Fruit fly (Drosophila melanogaster): ENCODE data around the gene CG11600.

CG11600 gene

dm6 chr3R:12681275-12681674 lies 44.9 kb downstream of the CG11600 start, which contains the start of gene Cyp313a4:
Gene Cyp313a4 (minus strand): TSS chr3R:12681375.
- TF ChIP-seq kay (GFP tag; ENCODE audit: borderline replicate concordance) (no peak), CG7045 (GFP tag; optimal IDR thresholded peaks at IDR 0.05) (no peak)

dm6 chr3R:12685290-12685689 lies 49.0 kb downstream of the CG11600 start:
- no peak for TF ChIP-seq kay (GFP tag; ENCODE audit: borderline replicate concordance)
- TF ChIP-seq CG14711 (tag; optimal IDR thresholded peaks at IDR 0.05) = peak; percentile 15
- no peak for TF ChIP-seq tj (GFP tag; optimal IDR thresholded peaks at IDR 0.05)
- no peak for TF ChIP-seq Hr96 (GFP tag; optimal IDR thresholded peaks at IDR 0.05)
- TF ChIP-seq Crg-1 (GFP tag; optimal IDR thresholded peaks at IDR 0.05) = no peak
- TF ChIP-seq CG5204 (GFP tag; optimal IDR thresholded peaks at IDR 0.05) = no peak
- TF ChIP-seq CG33017 (tag; optimal IDR thresholded peaks at IDR 0.05) = no peak
- TF ChIP-seq cnc (optimal IDR thresholded peaks at IDR 0.05) = no peak
- TF ChIP-seq CG7101 (tag; optimal IDR thresholded peaks at IDR 0.05) = peak; percentile 36
- TF ChIP-seq CG7045 (GFP tag; optimal IDR thresholded peaks at IDR 0.05) = peak; percentile 20
- no peak for TF ChIP-seq CG11617 (GFP tag; optimal IDR thresholded peaks at IDR 0.05)
- no peak for TF ChIP-seq ovo (GFP tag; optimal IDR thresholded peaks at IDR 0.05)
- TF ChIP-seq Mnt (GFP tag; optimal IDR thresholded peaks at IDR 0.05) = no peak
- TF ChIP-seq toe (GFP tag; optimal IDR thresholded peaks at IDR 0.05) = no peak
- no peak for TF ChIP-seq cic (GFP tag; optimal IDR thresholded peaks at IDR 0.05)
- no peak for TF ChIP-seq CG12768 (GFP tag; optimal IDR thresholded peaks at IDR 0.05)
- TF ChIP-seq pad (GFP tag; optimal IDR thresholded peaks at IDR 0.05) = no peak
